Worm (Caenorhabditis elegans) whole organism, L4/young adult: ENCODE measurements around the gene sqst-2.

ENCODE experiments used
- W03F9.2 ChIP-seq: fragments of 150-350 bp; optimal IDR thresholded peaks from 2 replicates; lab custom pipeline; 2014; ENCODE audit warnings: missing biosample characterization, missing genetic modification characterization
- dao-5 ChIP-seq: sonication (generic microtip); optimal IDR thresholded peaks from 2 replicates; lab custom pipeline; 2016; ENCODE audit warnings: missing genotype, missing genetic modification characterization, moderate library complexity, missing compliant biosample characterization
- him-1 ChIP-seq: sonication (generic microtip); optimal IDR thresholded peaks from 2 replicates; lab custom pipeline; 2016; ENCODE audit warnings: missing genotype, missing genetic modification reagents, missing genetic modification characterization, missing compliant biosample characterization

- no peak for TF ChIP-seq dao-5 (tag; lab: Kevin White, UChicago)
- no peak for TF ChIP-seq him-1
- TF ChIP-seq W03F9.2 (tag; lab: Kevin White, UChicago): no peak
Measured at ce11 chrIV:7282957-7283356, 45.8 kb downstream of the sqst-2 start, which contains the start of gene C06E4.1.
